Fruit fly (Drosophila melanogaster): ENCODE measurements around the gene Cpr72Ea.

Cpr72Ea gene

DNA sequence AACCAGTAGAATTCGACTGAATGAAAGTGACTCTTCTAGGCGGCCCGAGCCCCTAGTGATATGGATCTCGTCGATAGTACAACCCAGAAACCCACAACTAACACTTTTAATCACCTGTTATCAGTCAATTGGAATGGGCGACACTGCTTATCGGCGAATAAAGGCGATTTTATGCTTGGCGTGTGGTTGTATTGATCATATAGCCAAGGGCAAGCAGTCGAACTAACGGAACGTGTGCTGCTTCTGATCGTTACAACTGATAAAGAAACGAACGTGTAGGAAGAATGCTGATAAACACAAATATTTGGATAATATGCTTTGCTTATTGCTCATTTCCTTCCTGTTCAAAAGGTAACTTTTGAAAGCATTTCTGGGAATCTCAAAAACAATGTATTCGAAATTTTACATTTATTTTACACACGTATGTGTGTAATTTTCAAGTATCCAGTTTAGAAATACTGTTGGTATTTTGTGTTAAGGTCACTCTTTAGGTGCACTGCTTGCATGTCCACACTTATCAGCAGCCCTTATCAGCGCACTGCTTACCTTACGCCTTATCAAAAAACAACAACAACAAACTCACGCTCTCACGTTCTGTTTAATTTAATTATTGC lies 18.9 kb downstream of the Cpr72Ea start, which contains the start of gene Agpat4 (continued):
- TF ChIP-seq CG4360 (GFP tag; IDR thresholded peaks at IDR 0.05) (peak; percentile 99), stwl (tag; optimal IDR thresholded peaks at IDR 0.05) (peak; percentile 74), BEAF-32 (GFP tag; optimal IDR thresholded peaks at IDR 0.05) (peak; percentile 29), sob (GFP tag; IDR thresholded peaks at IDR 0.05) (peak; percentile 4; the same call in 1 of the 2 replicates), CG3163 (GFP tag; optimal IDR thresholded peaks at IDR 0.05) (peak; percentile 30), Gsc (GFP tag; IDR thresholded peaks at IDR 0.05) (no peak), E2f2 (GFP tag; IDR thresholded peaks at IDR 0.05) (peak; percentile 35), caup (GFP tag; optimal IDR thresholded peaks at IDR 0.05; ENCODE audit: severe bottlenecking) (peak; percentile 2), CG31441 (GFP tag; IDR thresholded peaks at IDR 0.05) (no peak), CG13424 (tag; optimal IDR thresholded peaks at IDR 0.05) (no peak), Pdp1 (GFP tag; optimal IDR thresholded peaks at IDR 0.05) (peak in 1 of 2 experiments; percentile 16), D19B (GFP tag; optimal IDR thresholded peaks at IDR 0.05) (no peak), Xbp1 (GFP tag; optimal IDR thresholded peaks at IDR 0.05) (no peak), tll (GFP tag; optimal IDR thresholded peaks at IDR 0.05) (peak in 1 of 2 experiments; percentile 40), Ssrp (tag; optimal IDR thresholded peaks at IDR 0.05) (no peak), CoRest (tag; optimal IDR thresholded peaks at IDR 0.05) (peak; percentile 67), Dfd (GFP tag; optimal IDR thresholded peaks at IDR 0.05) (peak in 1 of 2 experiments; percentile 80), chm (GFP tag; IDR thresholded peaks at IDR 0.05) (no peak), CTCF (GFP tag; optimal IDR thresholded peaks at IDR 0.05) (peak; percentile 68), Eip74EF (GFP tag; optimal IDR thresholded peaks at IDR 0.05) (peak in 1 of 2 experiments; percentile 81), p53 (GFP tag; optimal IDR thresholded peaks at IDR 0.05) (no peak), CG16815 (GFP tag; optimal IDR thresholded peaks at IDR 0.05) (no peak), MBD-R2 (GFP tag; IDR thresholded peaks at IDR 0.05) (peak; percentile 36; the same call in 1 of the 2 replicates), Abd-B (GFP tag; optimal IDR thresholded peaks at IDR 0.05) (peak; percentile 11), CHES-1-like (GFP tag; optimal IDR thresholded peaks at IDR 0.05) (peak; percentile 4), CG8388 (GFP tag; optimal IDR thresholded peaks at IDR 0.05) (no peak), yki (optimal IDR thresholded peaks at IDR 0.05) (no peak), Atf6 (GFP tag; IDR thresholded peaks at IDR 0.05) (0 out of 2 replicates have a peak, but pooled peaks have one; percentile 6), Ets97D (GFP tag; optimal IDR thresholded peaks at IDR 0.05) (peak; percentile 46), CG17829 (tag; optimal IDR thresholded peaks at IDR 0.05) (peak; percentile 7), nom (GFP tag; optimal IDR thresholded peaks at IDR 0.05) (no peak), CG9437 (GFP tag; optimal IDR thresholded peaks at IDR 0.05) (peak; percentile 51), CG42726 (GFP tag; IDR thresholded peaks at IDR 0.05; ENCODE audit: partially characterized antibody) (peak; percentile 68; the same call in 1 of the 2 replicates), CG10267 (tag; optimal IDR thresholded peaks at IDR 0.05) (no peak), Tbp (GFP tag; optimal IDR thresholded peaks at IDR 0.05) (no peak), Vsx1 (GFP tag; optimal IDR thresholded peaks at IDR 0.05) (no peak), Hey (tag; optimal IDR thresholded peaks at IDR 0.05) (peak; percentile 34), kah (GFP tag; optimal IDR thresholded peaks at IDR 0.05) (no peak), ERR (GFP tag; optimal IDR thresholded peaks at IDR 0.05) (peak; percentile 27), CG31365 (tag; optimal IDR thresholded peaks at IDR 0.05) (peak; percentile 99), CG1792 (GFP tag; optimal IDR thresholded peaks at IDR 0.05) (no peak), Meics (GFP tag; optimal IDR thresholded peaks at IDR 0.05) (no peak), Bdp1 (GFP tag; optimal IDR thresholded peaks at IDR 0.05) (no peak), Elba2 (GFP tag; optimal IDR thresholded peaks at IDR 0.05) (peak; percentile 71), sd (tag; optimal IDR thresholded peaks at IDR 0.05) (peak; percentile 73), Lhr (GFP tag; optimal IDR thresholded peaks at IDR 0.05) (peak; percentile 82), CG12659 (GFP tag; optimal IDR thresholded peaks at IDR 0.05) (peak; percentile 23), Aef1 (GFP tag; IDR thresholded peaks at IDR 0.05) (peak; percentile 57), gfzf (GFP tag; optimal IDR thresholded peaks at IDR 0.05) (peak; percentile 87)
